Worm (Caenorhabditis elegans) whole organism, dauer: ENCODE results near the gene R02E12.5.

Experiments used
- unc-62 ChIP-seq: sonication (generic microtip); optimal IDR thresholded peaks from 2 replicates; lab custom pipeline; 2017; ENCODE audit warnings: missing biosample characterization, missing genetic modification reagents, missing genetic modification characterization

Gene R02E12.5

DNA sequence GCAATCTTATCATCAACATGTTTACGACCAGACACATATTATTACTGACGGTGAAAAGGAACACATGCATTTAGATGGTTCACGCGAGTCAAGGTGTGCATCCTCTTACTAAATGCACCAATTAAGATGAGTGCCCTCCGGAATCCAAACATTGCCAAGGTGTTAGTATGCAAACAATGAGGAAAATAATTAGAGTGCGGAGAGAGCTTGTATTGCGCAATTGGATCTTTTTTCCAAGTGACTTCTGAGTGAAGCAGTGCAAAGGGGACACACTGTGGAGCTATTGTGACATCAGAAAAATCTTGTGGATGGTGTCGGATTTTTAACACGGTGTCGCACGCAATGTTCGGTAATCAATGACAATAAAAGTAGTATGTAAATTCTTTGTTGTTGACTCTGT is 19.9 kb upstream of the R02E12.5 start:
- TF ChIP-seq unc-62 (GFP tag; lab: Kevin White, UChicago): no peak

- no peak for TF ChIP-seq unc-62 (GFP tag; lab: Kevin White, UChicago)
Observed at ce11 chrX:3979146-3979545, 18.0 kb upstream of the R02E12.5 start.

DNA sequence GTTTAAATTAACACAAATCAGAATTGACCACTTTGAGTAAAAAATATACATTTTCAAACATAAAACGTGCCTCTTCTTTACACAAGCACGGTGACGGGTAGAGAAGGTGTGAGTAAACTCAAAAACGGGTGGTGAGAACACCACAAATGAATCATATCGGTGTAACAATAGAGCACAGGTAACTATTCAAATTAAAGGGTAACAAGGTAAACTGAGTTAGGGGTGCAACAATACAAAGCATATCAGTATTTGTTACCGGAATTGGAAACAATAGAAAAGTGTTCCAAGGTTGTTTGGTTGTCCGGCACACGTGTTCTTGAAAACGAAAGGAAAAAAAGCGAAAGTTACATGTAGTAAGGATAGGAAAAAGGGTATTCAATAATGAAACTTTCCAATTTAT is 14.8 kb upstream of the R02E12.5 start:
- TF ChIP-seq unc-62 (GFP tag; lab: Kevin White, UChicago): no peak

DNA sequence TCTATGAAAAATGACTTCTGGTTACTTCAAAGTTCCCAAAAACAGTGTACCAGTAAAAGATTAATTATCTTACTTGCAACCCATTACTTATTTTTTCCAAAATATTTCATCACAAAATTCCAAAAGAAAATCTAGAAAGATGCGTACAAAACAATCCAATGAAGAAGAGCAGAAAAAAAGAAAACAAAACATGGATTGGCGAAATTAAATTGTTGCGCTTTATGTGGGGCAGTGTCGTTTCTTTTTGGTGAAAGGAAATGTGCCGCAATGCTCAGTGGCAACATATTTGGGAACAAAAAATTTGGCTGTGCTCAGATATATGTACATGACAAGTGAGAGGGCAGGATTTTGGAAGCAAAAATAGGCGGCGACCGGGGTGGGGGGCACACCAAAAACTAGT is 8.6 kb upstream of the R02E12.5 start:
- TF ChIP-seq unc-62 (GFP tag; lab: Kevin White, UChicago): no peak

ce11 chrX:3990495-3990894 is 6.6 kb upstream of the R02E12.5 start:
- no peak for TF ChIP-seq unc-62 (GFP tag; lab: Kevin White, UChicago)

- TF ChIP-seq unc-62 (GFP tag; lab: Kevin White, UChicago): no peak
Observed at ce11 chrX:3990941-3991340, 6.2 kb upstream of the R02E12.5 start.

- no peak for TF ChIP-seq unc-62 (GFP tag; lab: Kevin White, UChicago)
Observed at ce11 chrX:3991652-3992051, 5.5 kb upstream of the R02E12.5 start.

- no peak for TF ChIP-seq unc-62 (GFP tag; lab: Kevin White, UChicago)
Observed at ce11 chrX:3994418-3994817, 2.7 kb upstream of the R02E12.5 start.

DNA sequence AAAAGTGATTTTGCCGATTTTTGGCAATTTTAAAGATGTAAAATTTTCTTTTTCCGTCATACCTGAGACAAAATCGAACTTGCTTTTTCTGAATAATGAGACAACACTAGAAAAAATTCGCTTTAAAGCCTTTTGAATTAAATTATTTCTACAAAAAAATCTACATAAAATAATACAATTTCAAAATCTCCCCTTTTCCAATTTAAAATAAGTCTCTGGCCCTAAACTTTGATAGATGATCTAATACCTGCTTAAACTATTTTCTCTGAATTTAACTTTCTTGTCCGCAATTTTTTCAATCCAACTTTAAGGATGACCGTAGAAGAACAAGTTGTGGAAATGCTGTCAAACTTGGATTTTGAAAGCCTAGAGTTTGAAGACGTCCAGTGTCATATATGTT is 6.1 kb downstream of the R02E12.5 start, which contains the start of gene R02E12.12:
R02E12.12 (plus strand) TSS at position 301 of the 400 bp plus-strand sequence.
- no peak for TF ChIP-seq unc-62 (GFP tag; lab: Kevin White, UChicago)

ce11 chrX:4005014-4005413 is 7.9 kb downstream of the R02E12.5 start, which contains the start of gene R02E12.4:
Gene R02E12.4, plus strand, starts transcription at chrX:4005314.
- TF ChIP-seq unc-62 (GFP tag; lab: Kevin White, UChicago): no peak

ce11 chrX:4006966-4007365 is 9.8 kb downstream of the R02E12.5 start:
- TF ChIP-seq unc-62 (GFP tag; lab: Kevin White, UChicago): no peak

- TF ChIP-seq unc-62 (GFP tag; lab: Kevin White, UChicago): no peak
Observed at ce11 chrX:4007724-4008123, 10.6 kb downstream of the R02E12.5 start.

DNA sequence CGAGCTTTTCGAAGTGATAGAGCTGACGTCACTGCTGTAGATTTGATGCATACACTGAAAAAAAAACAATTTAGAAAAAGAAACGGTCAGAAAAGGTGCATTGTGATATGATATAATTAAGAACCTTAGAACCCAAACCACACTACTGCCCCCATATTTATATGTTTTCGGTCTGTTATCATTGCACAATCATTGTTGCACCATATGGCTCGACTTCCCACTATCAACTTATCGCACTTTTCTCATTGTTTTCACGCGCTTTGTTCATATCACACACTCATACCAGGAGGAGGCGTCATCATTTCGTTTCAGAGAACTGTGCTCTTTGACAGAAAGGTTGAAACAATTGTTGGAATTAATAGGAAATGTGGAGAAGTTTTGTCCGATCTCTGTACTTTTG is 11.8 kb downstream of the R02E12.5 start:
- no peak for TF ChIP-seq unc-62 (GFP tag; lab: Kevin White, UChicago)

- no peak for TF ChIP-seq unc-62 (GFP tag; lab: Kevin White, UChicago)
Observed at ce11 chrX:4010383-4010782, 13.2 kb downstream of the R02E12.5 start.

DNA sequence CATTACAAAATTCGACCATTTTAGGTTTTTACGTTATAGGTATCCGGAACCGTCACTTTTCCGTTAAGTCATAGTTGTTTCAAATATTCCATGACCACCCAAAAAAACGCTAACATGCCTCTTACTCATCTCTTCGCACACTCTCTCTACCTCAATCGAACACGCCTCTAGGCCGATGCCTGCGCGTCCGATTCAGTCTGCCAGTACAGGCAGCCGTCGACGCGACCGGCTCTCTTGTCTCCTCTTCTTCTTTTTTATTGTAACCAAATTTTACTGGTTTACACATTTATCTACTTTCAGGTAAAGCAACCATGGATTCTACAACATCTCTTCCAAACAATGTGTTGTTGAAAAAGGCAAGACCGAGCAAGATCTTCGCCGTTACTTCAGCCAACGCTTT is 14.8 kb downstream of the R02E12.5 start, which contains the start of gene mop-25.1:
mop-25.1 (plus strand) TSS at position 301 of the 400 bp plus-strand sequence.
- TF ChIP-seq unc-62 (GFP tag; lab: Kevin White, UChicago): no peak

DNA sequence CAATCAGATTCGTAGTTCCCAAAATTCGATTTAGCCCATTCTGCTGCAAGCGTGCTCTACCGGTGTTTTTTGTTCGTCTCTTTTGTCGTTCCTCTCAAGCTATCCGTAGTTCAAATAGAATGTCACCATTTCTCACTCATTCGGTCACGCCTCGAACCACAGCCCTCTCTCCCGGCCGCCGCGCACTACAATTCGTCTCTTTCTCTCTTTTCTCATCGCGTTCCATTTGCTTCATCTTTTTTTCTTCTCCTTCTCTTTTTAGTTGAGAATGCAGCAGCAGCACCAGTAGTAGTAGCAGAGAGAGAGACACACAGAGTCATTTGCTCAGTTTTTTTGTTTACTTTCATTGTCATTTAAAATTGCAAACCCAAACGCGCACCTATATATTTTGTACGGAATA is 19.0 kb downstream of the R02E12.5 start, which contains the start of gene hrg-1:
hrg-1 (minus strand) TSS at position 109 of the 400 bp plus-strand sequence.
- TF ChIP-seq unc-62 (GFP tag; lab: Kevin White, UChicago): no peak

- no peak for TF ChIP-seq unc-62 (GFP tag; lab: Kevin White, UChicago)
Observed at ce11 chrX:4017576-4018309, 20.6 kb downstream of the R02E12.5 start.
